Worm (Caenorhabditis elegans) whole organism, L2 larva: ENCODE data around the gene hpo-31.

Experiments used
- C34F6.9 ChIP-seq: fragments of 150-350 bp; optimal IDR thresholded peaks from 2 replicates; lab custom pipeline; 2014; ENCODE audit warnings: missing biosample characterization, missing genetic modification characterization
- R02D3.7 ChIP-seq: fragments of 150-350 bp; optimal IDR thresholded peaks from 2 replicates; lab custom pipeline; 2014; ENCODE audit warnings: missing biosample characterization, missing genetic modification characterization
- ZK546.5 ChIP-seq: sonication (generic microtip); optimal IDR thresholded peaks from 2 replicates; lab custom pipeline; 2017; ENCODE audit warnings: missing biosample characterization, missing genetic modification characterization
- alr-1 ChIP-seq: fragments of 150-350 bp; optimal IDR thresholded peaks from 2 replicates; lab custom pipeline; 2014; ENCODE audit warnings: missing biosample characterization, missing genetic modification characterization
- aly-2 ChIP-seq: fragments of 150-350 bp; optimal IDR thresholded peaks from 2 replicates; lab custom pipeline; 2014; ENCODE audit warnings: missing biosample characterization, missing genetic modification characterization
- ama-1 ChIP-seq: fragments of 150-350 bp; optimal IDR thresholded peaks from 2 replicates; lab custom pipeline; 2018; ENCODE audit warnings: inconsistent platforms
- blmp-1 ChIP-seq: sonication (generic microtip); optimal IDR thresholded peaks from 2 replicates; lab custom pipeline; 2017; ENCODE audit warnings: missing genetic modification characterization, mild to moderate bottlenecking, missing compliant biosample characterization, antibody characterized with exemption, moderate library complexity; ENCODE audit not compliant: insufficient read depth
- ceh-16 ChIP-seq: fragments of 150-350 bp; optimal IDR thresholded peaks from 2 replicates; lab custom pipeline; 2014; ENCODE audit warnings: missing biosample characterization, missing genetic modification characterization
- ceh-82 ChIP-seq: fragments of 150-350 bp; optimal IDR thresholded peaks from 2 replicates; lab custom pipeline; 2014; ENCODE audit warnings: missing biosample characterization, missing genetic modification characterization
- elt-1 ChIP-seq: fragments of 150-350 bp; optimal IDR thresholded peaks from 2 replicates; lab custom pipeline; 2014; ENCODE audit warnings: missing biosample characterization, missing genetic modification characterization
- elt-3 ChIP-seq: sonication (generic microtip); optimal IDR thresholded peaks from 2 replicates; lab custom pipeline; 2017; ENCODE audit warnings: missing biosample characterization, missing genetic modification characterization
- gmeb-1 ChIP-seq: fragments of 150-350 bp; optimal IDR thresholded peaks from 2 replicates; lab custom pipeline; 2014; ENCODE audit warnings: missing biosample characterization, missing genetic modification characterization
- lin-13 ChIP-seq: fragments of 150-350 bp; optimal IDR thresholded peaks from 2 replicates; lab custom pipeline; 2014; ENCODE audit warnings: missing biosample characterization, missing genetic modification reagents, missing genetic modification characterization
- lin-39 ChIP-seq: fragments of 150-350 bp; optimal IDR thresholded peaks from 2 replicates; lab custom pipeline; 2014; ENCODE audit warnings: missing biosample characterization, missing genetic modification reagents, missing genetic modification characterization
- mbf-1 ChIP-seq: sonication (generic microtip); optimal IDR thresholded peaks from 2 replicates; lab custom pipeline; 2017; ENCODE audit warnings: missing biosample characterization, missing genetic modification characterization
- nhr-10 ChIP-seq: sonication (generic microtip); optimal IDR thresholded peaks from 2 replicates; lab custom pipeline; 2017; ENCODE audit warnings: missing biosample characterization, missing genetic modification characterization
- nhr-11 ChIP-seq: fragments of 150-350 bp; optimal IDR thresholded peaks from 2 replicates; lab custom pipeline; 2014; ENCODE audit warnings: missing biosample characterization, missing genetic modification characterization
- nhr-12 ChIP-seq: fragments of 150-350 bp; optimal IDR thresholded peaks from 2 replicates; lab custom pipeline; 2014; ENCODE audit warnings: missing biosample characterization, missing genetic modification characterization
- nhr-129 ChIP-seq: fragments of 150-350 bp; optimal IDR thresholded peaks from 2 replicates; lab custom pipeline; 2014; ENCODE audit warnings: missing biosample characterization, missing genetic modification characterization
- nhr-21 ChIP-seq: fragments of 150-350 bp; optimal IDR thresholded peaks from 2 replicates; lab custom pipeline; 2014; ENCODE audit warnings: missing biosample characterization, missing genetic modification characterization
- nhr-23 ChIP-seq: fragments of 150-350 bp; optimal IDR thresholded peaks from 2 replicates; lab custom pipeline; 2014; ENCODE audit warnings: missing biosample characterization, missing genetic modification reagents, missing genetic modification characterization
- nhr-237 ChIP-seq: fragments of 150-350 bp; optimal IDR thresholded peaks from 2 replicates; lab custom pipeline; 2014; ENCODE audit warnings: missing biosample characterization, missing genetic modification characterization
- nhr-6 ChIP-seq: fragments of 150-350 bp; optimal IDR thresholded peaks from 2 replicates; lab custom pipeline; 2014; ENCODE audit warnings: missing biosample characterization, missing genetic modification characterization
- nhr-77 ChIP-seq: fragments of 150-350 bp; optimal IDR thresholded peaks from 2 replicates; lab custom pipeline; 2014; ENCODE audit warnings: missing biosample characterization, missing genetic modification characterization
- peb-1 ChIP-seq: fragments of 150-350 bp; optimal IDR thresholded peaks from 2 replicates; lab custom pipeline; 2014; ENCODE audit warnings: missing biosample characterization, missing genetic modification characterization
- sem-4 ChIP-seq: fragments of 150-350 bp; optimal IDR thresholded peaks from 2 replicates; lab custom pipeline; 2014; ENCODE audit warnings: missing biosample characterization, missing genetic modification reagents, missing genetic modification characterization
- skn-1 ChIP-seq: sonication (generic microtip); optimal IDR thresholded peaks from 2 replicates; lab custom pipeline; 2017; ENCODE audit warnings: missing biosample characterization, missing genetic modification characterization
- sma-9 ChIP-seq, 2 experiments: fragments of 150-350 bp in 1 of 2; sonication (generic microtip) in 1 of 2; optimal IDR thresholded peaks; 2 replicates each; lab custom pipeline; 2014 to 2016; ENCODE audit warnings: missing genetic modification characterization in 2 of 2, mild to moderate bottlenecking in 1 of 2, missing biosample characterization in 1 of 2, missing compliant biosample characterization in 1 of 2, missing genetic modification reagents in 1 of 2, moderate library complexity in 1 of 2
- snpc-4 ChIP-seq: fragments of 150-350 bp; optimal IDR thresholded peaks from 2 replicates; lab custom pipeline; 2014; ENCODE audit warnings: missing biosample characterization, missing genetic modification characterization
- unc-39 ChIP-seq: fragments of 150-350 bp; optimal IDR thresholded peaks from 2 replicates; lab custom pipeline; 2014; ENCODE audit warnings: missing biosample characterization, missing genetic modification characterization
- unc-55 ChIP-seq: fragments of 150-350 bp; sonication (generic microtip); optimal IDR thresholded peaks from 3 replicates; lab custom pipeline; 2014; ENCODE audit warnings: missing biosample characterization, missing genetic modification reagents, missing genetic modification characterization
- zag-1 ChIP-seq: fragments of 150-350 bp; optimal IDR thresholded peaks from 2 replicates; lab custom pipeline; 2014; ENCODE audit warnings: missing biosample characterization, missing genetic modification characterization
- ztf-1 ChIP-seq: fragments of 200-800 bp; sonication (Bioruptor generic); conservative IDR thresholded peaks from 2 replicates; pipeline ENCODE4 v1.3.6; 2022; ENCODE audit warnings: missing genetic modification characterization, missing compliant biosample characterization
- ztf-4 ChIP-seq: fragments of 150-350 bp; optimal IDR thresholded peaks from 2 replicates; lab custom pipeline; 2014; ENCODE audit warnings: missing biosample characterization, missing genetic modification characterization

hpo-31 gene

ce11 chrV:13857132-13857531 is 34.3 kb downstream of the hpo-31 start, which contains the start of gene srx-136:
Gene srx-136 (plus strand): TSS chrV:13857432.
- TF ChIP-seq unc-55 (GFP tag; lab: Kevin White, UChicago): no peak
- no peak for TF ChIP-seq unc-39 (tag; lab: Kevin White, UChicago)
- no peak for TF ChIP-seq nhr-11
- no peak for TF ChIP-seq snpc-4
- no peak for TF ChIP-seq skn-1 (tag; lab: Kevin White, UChicago)
- no peak for TF ChIP-seq ceh-82 (tag; lab: Kevin White, UChicago)
- TF ChIP-seq nhr-77: no peak
- TF ChIP-seq alr-1 (tag; lab: Kevin White, UChicago): no peak
- TF ChIP-seq nhr-10: no peak

ce11 chrV:13858906-13859305 is 36.1 kb downstream of the hpo-31 start, which contains the start of gene srx-135:
Gene srx-135 (plus strand): TSS chrV:13859206.
- TF ChIP-seq peb-1: no peak
- no peak for TF ChIP-seq mbf-1 (tag; lab: Kevin White, UChicago)
- TF ChIP-seq sem-4 (tag; lab: Kevin White, UChicago): no peak
- no peak for TF ChIP-seq lin-13 (GFP tag; lab: Kevin White, UChicago)
- TF ChIP-seq nhr-23 (tag; lab: Kevin White, UChicago): no peak
- TF ChIP-seq nhr-77: no peak
- no peak for TF ChIP-seq blmp-1 (tag; lab: Kevin White, UChicago)
- no peak for TF ChIP-seq nhr-10
- TF ChIP-seq aly-2 (tag; lab: Kevin White, UChicago): no peak
- TF ChIP-seq nhr-21 (tag; lab: Kevin White, UChicago): no peak
- no peak for TF ChIP-seq unc-39 (tag; lab: Kevin White, UChicago)
- no peak for TF ChIP-seq nhr-12 (tag; lab: Kevin White, UChicago)
- no peak for TF ChIP-seq ZK546.5 (tag; lab: Kevin White, UChicago)
- TF ChIP-seq nhr-129 (tag; lab: Kevin White, UChicago): no peak
- no peak for TF ChIP-seq zag-1
- no peak for TF ChIP-seq unc-55 (GFP tag; lab: Kevin White, UChicago)
- no peak for TF ChIP-seq gmeb-1
- TF ChIP-seq nhr-237 (tag; lab: Kevin White, UChicago): no peak
- TF ChIP-seq, all 48 proteins: peak for 0

ce11 chrV:13862505-13862904 is 39.7 kb downstream of the hpo-31 start, which contains the start of gene srx-137:
Gene srx-137 (plus strand): TSS chrV:13862805.
- TF ChIP-seq lin-39 (tag; lab: Kevin White, UChicago): no peak
- TF ChIP-seq nhr-6 (tag; lab: Kevin White, UChicago): no peak
- TF ChIP-seq peb-1: no peak
- no peak for TF ChIP-seq unc-55 (GFP tag; lab: Kevin White, UChicago)

ce11 chrV:13863700-13864099 is 40.8 kb downstream of the hpo-31 start:
- TF ChIP-seq gmeb-1 (no peak), snpc-4 (no peak), unc-55 (GFP tag; lab: Kevin White, UChicago) (no peak), nhr-6 (tag; lab: Kevin White, UChicago) (no peak)

- peak; percentile 69 for TF ChIP-seq sma-9 (GFP tag; optimal IDR thresholded peaks at IDR 0.05; lab: Kevin White, UChicago)
- no peak for TF ChIP-seq sma-9 (tag; optimal IDR thresholded peaks at IDR 0.05; lab: Kevin White, UChicago)
- TF ChIP-seq nhr-23 (tag; lab: Kevin White, UChicago): peak; percentile 52
- TF ChIP-seq elt-1: peak; percentile 87
- no peak for TF ChIP-seq nhr-11
- peak; percentile 62 for TF ChIP-seq ceh-16 (tag; lab: Kevin White, UChicago)
These were observed 43.5 kb downstream of the hpo-31 start, which contains the start of gene nhr-175 for ce11 chrV:13866353-13866752. Gene nhr-175 (plus strand): TSS chrV:13866691.

- TF ChIP-seq ZK546.5 (tag; lab: Kevin White, UChicago) (no peak), nhr-11 (peak; percentile 46)
These were observed 46.7 kb downstream of the hpo-31 start for ce11 chrV:13869551-13869950.

ce11 chrV:13872895-13873294 is 50.0 kb downstream of the hpo-31 start, which contains the start of gene cpt-5:
Gene cpt-5 (plus strand): TSS chrV:13873195.
- TF ChIP-seq lin-39 (tag; lab: Kevin White, UChicago) (no peak), nhr-11 (no peak), R02D3.7 (tag; lab: Kevin White, UChicago) (no peak), nhr-6 (tag; lab: Kevin White, UChicago) (no peak), elt-3 (tag; lab: Kevin White, UChicago) (no peak), nhr-237 (tag; lab: Kevin White, UChicago) (no peak), ztf-4 (no peak), ama-1 (lab: Kevin White, UChicago) (no peak), alr-1 (tag; lab: Kevin White, UChicago) (no peak), nhr-129 (tag; lab: Kevin White, UChicago) (no peak), elt-1 (no peak), C34F6.9 (no peak), ztf-1 (GFP tag; lab: Robert Waterston, UW) (no peak), unc-55 (GFP tag; lab: Kevin White, UChicago) (no peak)
